Worm (Caenorhabditis elegans): ENCODE data around the gene F40G9.15.

DNA sequence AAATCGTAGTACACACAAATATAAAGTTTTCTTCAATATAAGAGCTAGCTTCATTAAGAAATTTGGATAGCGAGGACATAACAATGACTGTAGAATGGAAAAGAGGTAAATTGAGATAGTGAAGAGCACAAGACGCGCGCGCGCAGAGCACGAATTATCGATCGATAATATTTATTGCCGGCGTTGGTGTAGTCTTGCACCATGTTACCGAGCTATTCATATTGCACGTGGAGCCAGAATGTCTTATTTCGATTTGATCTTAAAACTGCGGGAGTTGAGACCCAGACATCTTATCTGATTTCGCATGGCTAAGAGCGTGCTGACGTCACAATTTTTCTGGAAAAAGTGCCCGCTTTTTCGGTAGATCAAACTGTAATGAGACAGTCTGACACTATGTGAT, 12.7 kb upstream of the F40G9.15 start, which contains the start of gene F40G9.18:
- TF ChIP-seq nhr-11 (tag; optimal IDR thresholded peaks at IDR 0.05) (no peak), hlh-6 (tag; optimal IDR thresholded peaks at IDR 0.05) (no peak), eyg-1 (tag; optimal IDR thresholded peaks at IDR 0.05) (no peak), fkh-6 (tag; optimal IDR thresholded peaks at IDR 0.05) (no peak), fkh-10 (GFP tag; optimal IDR thresholded peaks at IDR 0.05) (no peak), ama-1 (optimal IDR thresholded peaks at IDR 0.05) (no peak)

Data from whole organism, late embryonic.